Worm (Caenorhabditis elegans): ENCODE data around the gene C09G12.17.

DNA sequence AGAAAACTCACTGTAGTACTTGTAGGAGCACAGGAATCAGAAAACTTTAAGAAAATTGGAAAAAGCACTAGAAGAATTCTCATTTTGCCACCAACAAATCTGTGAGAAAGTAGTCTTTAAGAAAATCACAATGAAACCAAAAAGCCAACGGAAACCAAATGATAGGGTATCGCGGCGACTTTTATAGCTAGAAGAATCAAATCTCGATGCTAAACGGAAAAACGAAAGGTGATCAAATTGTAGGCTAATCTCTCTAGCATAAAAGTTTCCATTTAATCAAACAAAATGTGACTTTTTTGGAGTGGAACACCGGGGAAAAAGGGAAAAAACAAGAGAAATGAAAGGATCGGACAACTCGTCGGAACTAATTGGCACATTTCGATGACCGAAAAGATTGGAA, at the start of gene C09G12.17:
- TF ChIP-seq lsy-2 (tag; optimal IDR thresholded peaks at IDR 0.05) (no peak), ces-1 (GFP tag; optimal IDR thresholded peaks at IDR 0.05) (no peak), ztf-11 (tag; optimal IDR thresholded peaks at IDR 0.05) (no peak), unc-62 (GFP tag; optimal IDR thresholded peaks at IDR 0.05) (no peak), unc-39 (tag; optimal IDR thresholded peaks at IDR 0.05) (no peak), elt-3 (tag; optimal IDR thresholded peaks at IDR 0.05) (no peak)

Measured in whole organism, mixed stage, embryonic.